Fruit fly (Drosophila melanogaster) whole organism: ENCODE data around the gene CG17129.

Experiments used
- EcR ChIP-seq, 2 experiments: fragments of >200 bp; optimal IDR thresholded peaks; 2 replicates each; lab custom pipeline; 2017; ENCODE audit warnings: missing biosample characterization in 2 of 2, missing genetic modification characterization in 2 of 2, missing genetic modification reagents in 2 of 2
- psq ChIP-seq: fragments of >200 bp; optimal IDR thresholded peaks from 2 replicates; lab custom pipeline; 2017
- usp ChIP-seq: fragments of >200 bp; optimal IDR thresholded peaks from 2 replicates; lab custom pipeline; 2017; ENCODE audit warnings: missing biosample characterization, missing genetic modification characterization, mixed read lengths

DNA sequence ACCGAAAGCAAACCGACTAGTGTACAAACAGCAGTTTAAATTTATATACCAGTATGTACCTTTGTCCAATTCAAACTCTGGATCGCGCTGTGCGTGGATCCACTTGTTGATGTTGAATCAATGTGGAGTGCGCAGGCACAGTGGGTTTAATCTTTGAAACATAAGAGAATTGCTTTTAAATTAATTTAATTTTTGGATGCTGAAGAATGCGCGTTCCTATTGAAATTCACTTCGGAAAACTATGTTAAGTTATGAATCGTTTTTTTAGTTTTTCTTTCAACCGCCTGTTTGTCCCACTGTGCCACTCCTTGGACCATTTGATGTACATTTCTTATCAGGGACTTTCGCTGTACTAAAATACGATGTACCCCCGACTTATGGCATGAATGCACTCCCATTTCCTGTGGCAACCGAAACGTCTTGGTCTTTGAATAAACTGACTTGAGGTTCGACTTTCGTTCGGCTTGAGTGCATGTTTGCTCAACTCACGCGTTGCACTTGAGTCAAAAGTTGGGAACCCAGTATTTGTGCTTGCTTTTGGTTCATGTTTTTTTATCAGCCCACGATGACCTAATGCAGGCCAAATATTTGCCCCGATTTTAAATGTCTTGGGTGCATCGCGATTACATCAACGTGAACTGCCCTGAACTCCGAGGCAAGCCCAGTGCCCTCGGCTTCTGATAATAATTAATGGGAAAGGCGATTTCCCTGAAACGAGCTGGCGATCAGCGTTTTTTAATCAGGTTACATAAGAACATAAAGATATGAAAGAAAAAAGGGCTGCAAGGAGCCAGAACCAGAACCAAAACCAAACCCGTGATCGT, 44.6 kb upstream of the CG17129 start:
- TF ChIP-seq EcR (GFP tag; optimal IDR thresholded peaks at IDR 0.05; lab: Kevin White, UChicago) (no peak), psq (no peak), usp (GFP tag; lab: Kevin White, UChicago) (no peak)
